Worm (Caenorhabditis elegans): ENCODE measurements around the gene K12H6.4.
A peak's percentile ranks its signal among the peaks of the same experiment; 100 is the strongest.

K12H6.4 gene

DNA sequence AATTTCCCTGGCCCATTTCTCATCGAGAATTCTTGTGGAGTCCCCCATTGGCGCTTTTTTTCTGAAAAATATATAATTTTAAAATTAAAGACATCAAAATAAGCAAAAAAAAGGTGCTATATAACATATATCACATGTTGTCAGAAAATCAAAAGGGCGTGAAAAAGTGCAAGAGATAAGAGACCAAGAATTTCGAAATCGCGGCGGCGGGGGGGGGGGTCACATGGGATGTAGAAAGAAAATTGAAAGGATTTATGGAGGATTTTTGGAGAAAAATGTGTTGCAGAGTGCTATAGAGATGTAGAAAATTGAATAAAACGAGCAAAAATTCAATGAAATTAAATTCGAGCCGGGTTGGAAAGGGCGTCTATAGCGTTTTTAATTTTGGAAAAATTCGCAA lies 7.1 kb upstream of the K12H6.4 start, which contains the start of gene K12H6.6:
Gene K12H6.6, minus strand, starts transcription at position 61 of the 400 bp plus-strand sequence.
- no peak for TF ChIP-seq snpc-1.2 (GFP tag; IDR thresholded peaks at IDR 0.05)
- TF ChIP-seq ama-1 (optimal IDR thresholded peaks at IDR 0.05) = no peak
- TF ChIP-seq dpl-1 (GFP tag; optimal IDR thresholded peaks at IDR 0.05) = no peak
- TF ChIP-seq unc-130 (GFP tag; optimal IDR thresholded peaks at IDR 0.05) = no peak
- TF ChIP-seq vab-7 (GFP tag; IDR thresholded peaks at IDR 0.05) = no peak
- TF ChIP-seq ceh-82 (tag; optimal IDR thresholded peaks at IDR 0.05) = no peak
- TF ChIP-seq nhr-28 (tag; optimal IDR thresholded peaks at IDR 0.05) = peak; percentile 17
- TF ChIP-seq dve-1 (tag; optimal IDR thresholded peaks at IDR 0.05; ENCODE audit: insufficient read depth) = peak; percentile 11
- TF ChIP-seq lin-13 (GFP tag; optimal IDR thresholded peaks at IDR 0.05) = no peak
- no peak for TF ChIP-seq attf-4 (tag; optimal IDR thresholded peaks at IDR 0.05)
- TF ChIP-seq spr-1 (tag; optimal IDR thresholded peaks at IDR 0.05) = no peak
- TF ChIP-seq F49E8.2 (tag; optimal IDR thresholded peaks at IDR 0.05; ENCODE audit: borderline replicate concordance) = no peak
- no peak for TF ChIP-seq mdl-1 (tag; optimal IDR thresholded peaks at IDR 0.05)
- TF ChIP-seq lsy-2 (tag; optimal IDR thresholded peaks at IDR 0.05) = peak in 1 of 2 experiments; percentile 24
- TF ChIP-seq ztf-11 (tag; optimal IDR thresholded peaks at IDR 0.05) = no peak
- peak; percentile 29 for TF ChIP-seq hlh-11 (tag; optimal IDR thresholded peaks at IDR 0.05)
- TF ChIP-seq lin-15B (tag; optimal IDR thresholded peaks at IDR 0.05) = no peak
- TF ChIP-seq D1046.2 (GFP tag; IDR thresholded peaks at IDR 0.05) = no peak
- no peak for TF ChIP-seq ceh-20 (GFP tag; IDR thresholded peaks at IDR 0.05)
- no peak for TF ChIP-seq F26F4.8 (GFP tag; conservative IDR thresholded peaks at IDR 0.05)
- TF ChIP-seq R02D3.7 (tag; optimal IDR thresholded peaks at IDR 0.05) = no peak
- no peak for TF ChIP-seq pha-4 (GFP tag; IDR thresholded peaks at IDR 0.05)
- TF ChIP-seq pha-4 (tag; optimal IDR thresholded peaks at IDR 0.05) = no peak
- TF ChIP-seq dmd-9 (GFP tag; IDR thresholded peaks at IDR 0.05) = no peak
- peak; percentile 81 for TF ChIP-seq hlh-30 (tag; optimal IDR thresholded peaks at IDR 0.05; ENCODE audit: insufficient read depth)
- TF ChIP-seq nhr-42 (GFP tag; IDR thresholded peaks at IDR 0.05) = no peak
- TF ChIP-seq aha-1 (tag) = peak; percentile 65
- TF ChIP-seq hif-1 (tag; optimal IDR thresholded peaks at IDR 0.05) = no peak
- TF ChIP-seq madf-9 (GFP tag; conservative IDR thresholded peaks at IDR 0.05) = no peak
- 0 out of 2 replicates have a peak, but pooled peaks have one; percentile 19 for TF ChIP-seq dmd-6 (GFP tag; IDR thresholded peaks at IDR 0.05)
- no peak for TF ChIP-seq mxl-3 (GFP tag; optimal IDR thresholded peaks at IDR 0.05)
- no peak for TF ChIP-seq daf-16 (GFP tag; optimal IDR thresholded peaks at IDR 0.05)
- TF ChIP-seq daf-16 (tag; optimal IDR thresholded peaks at IDR 0.05) = peak; percentile 2
- TF ChIP-seq nhr-6 (tag; optimal IDR thresholded peaks at IDR 0.05) = no peak

DNA sequence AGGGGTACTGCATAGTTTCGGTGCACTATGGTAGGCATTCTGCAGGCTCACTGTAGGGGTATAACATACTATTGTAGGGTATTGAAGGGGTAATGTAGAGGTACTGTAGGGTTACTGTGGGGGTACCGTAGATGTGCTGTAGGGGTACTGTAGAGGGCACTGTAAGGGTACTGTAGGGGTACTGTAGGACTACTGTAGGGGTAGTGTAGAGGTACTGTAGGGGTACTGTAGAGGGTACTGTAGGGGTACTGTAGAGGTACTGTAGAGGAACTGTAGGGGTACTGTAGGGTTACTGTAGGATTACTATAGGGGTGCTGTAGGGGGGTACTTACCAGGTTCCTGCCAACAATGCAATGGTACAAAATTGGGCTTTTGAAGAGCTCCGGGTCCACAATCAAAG lies 6.1 kb upstream of the K12H6.4 start:
- TF ChIP-seq nhr-41 (GFP tag; IDR thresholded peaks at IDR 0.05) (no peak), lim-7 (GFP tag; IDR thresholded peaks at IDR 0.05) (peak; percentile 35; the same call in 1 of the 2 replicates), dmd-8 (GFP tag; IDR thresholded peaks at IDR 0.05) (0 out of 2 replicates have a peak, but pooled peaks have one; percentile 21), ceh-28 (tag; optimal IDR thresholded peaks at IDR 0.05) (no peak), snpc-4 (tag; optimal IDR thresholded peaks at IDR 0.05) (no peak), snpc-1.2 (GFP tag; IDR thresholded peaks at IDR 0.05) (peak; percentile 40; the same call in 1 of the 2 replicates), F44E2.7 (GFP tag; IDR thresholded peaks at IDR 0.05) (0 out of 2 replicates have a peak, but pooled peaks have one; percentile 53), F37D6.2 (tag; optimal IDR thresholded peaks at IDR 0.05) (no peak), Y5F2A.4 (GFP tag; optimal IDR thresholded peaks at IDR 0.05) (no peak), arid-1 (GFP tag; conservative IDR thresholded peaks at IDR 0.05) (0 out of 2 replicates have a peak, but pooled peaks have one; percentile 19), zip-11 (GFP tag; IDR thresholded peaks at IDR 0.05) (no peak), R02D3.7 (tag; optimal IDR thresholded peaks at IDR 0.05) (no peak), nhr-237 (tag; optimal IDR thresholded peaks at IDR 0.05) (no peak)

Data from whole organism, L4 larva.